Worm (Caenorhabditis elegans): ENCODE data around the gene unc-42.

ce11 chrV:9789657-9790261 is 20.6 kb upstream of the unc-42 start, which contains the start of gene ztf-7:
- no peak for TF ChIP-seq nhr-28 (tag; optimal IDR thresholded peaks at IDR 0.05)
- TF ChIP-seq elt-2 (tag; optimal IDR thresholded peaks at IDR 0.05) = peak; percentile 95
- TF ChIP-seq ces-1 (GFP tag; optimal IDR thresholded peaks at IDR 0.05) = no peak
- peak; percentile 72 for TF ChIP-seq ama-1 (optimal IDR thresholded peaks at IDR 0.05)
- peak; percentile 86 for TF ChIP-seq hpl-2 (GFP tag; optimal IDR thresholded peaks at IDR 0.05)
